Worm (Caenorhabditis elegans): ENCODE measurements around the gene ekl-6.

ce11 chrIII:10085983-10086382 is 21.8 kb downstream of the ekl-6 start, which contains the start of gene T16H12.2:
- TF ChIP-seq ref-1 (GFP tag; conservative IDR thresholded peaks at IDR 0.05) (no peak), klf-2 (GFP tag; conservative IDR thresholded peaks at IDR 0.05) (no peak), tab-1 (GFP tag; IDR thresholded peaks at IDR 0.05) (no peak), ztf-29 (GFP tag; IDR thresholded peaks at IDR 0.05) (no peak), flt-1 (GFP tag; IDR thresholded peaks at IDR 0.05) (no peak), ztf-23 (GFP tag; IDR thresholded peaks at IDR 0.05) (no peak), cog-1 (tag; optimal IDR thresholded peaks at IDR 0.05) (no peak), med-1 (GFP tag; optimal IDR thresholded peaks at IDR 0.05; ENCODE audit: insufficient read depth) (no peak)
